Worm (Caenorhabditis elegans) whole organism, late embryonic: ENCODE results near the gene F49C5.10.
"Not testable (repeated sequence)": the region's sequence is repeated elsewhere in the genome, so short reads cannot be mapped to it uniquely, and the experiment has no call there.

Source experiments
- C08G9.2 ChIP-seq: sonication (generic microtip); optimal IDR thresholded peaks from 2 replicates; lab custom pipeline; 2016; ENCODE audit warnings: mild to moderate bottlenecking, missing genetic modification characterization, moderate library complexity, missing compliant biosample characterization
- K02D7.2 ChIP-seq: sonication (generic microtip); optimal IDR thresholded peaks from 2 replicates; lab custom pipeline; 2017; ENCODE audit warnings: mild to moderate bottlenecking, missing genetic modification characterization, missing compliant biosample characterization
- ahr-1 ChIP-seq: sonication (generic microtip); optimal IDR thresholded peaks from 2 replicates; lab custom pipeline; 2016; ENCODE audit warnings: missing genetic modification characterization, missing compliant biosample characterization
- ama-1 ChIP-seq: fragments of 150-350 bp; optimal IDR thresholded peaks from 2 replicates; lab custom pipeline; 2014
- ceh-18 ChIP-seq: sonication (generic microtip); optimal IDR thresholded peaks from 2 replicates; lab custom pipeline; 2016; ENCODE audit warnings: missing genetic modification characterization, missing compliant biosample characterization
- ceh-30 ChIP-seq: fragments of 150-350 bp; optimal IDR thresholded peaks from 2 replicates; lab custom pipeline; 2014; ENCODE audit warnings: missing biosample characterization, missing genetic modification characterization
- ceh-31 ChIP-seq: sonication (generic microtip); optimal IDR thresholded peaks from 2 replicates; lab custom pipeline; 2016; ENCODE audit warnings: missing genetic modification characterization, missing compliant biosample characterization
- ceh-34 ChIP-seq: sonication (generic microtip); optimal IDR thresholded peaks from 2 replicates; lab custom pipeline; 2016; ENCODE audit warnings: mild to moderate bottlenecking, missing genetic modification characterization, missing compliant biosample characterization
- ceh-45 ChIP-seq: fragments of 200-800 bp; sonication (Bioruptor generic); IDR thresholded peaks from 2 replicates; pipeline ENCODE4 v1.3.6; 2022; ENCODE audit warnings: missing genetic modification reagents, missing genetic modification characterization, missing compliant biosample characterization
- ceh-6 ChIP-seq: fragments of 200-800 bp; sonication (Bioruptor generic); optimal IDR thresholded peaks from 2 replicates; lab custom pipeline; 2018; ENCODE audit warnings: mild to moderate bottlenecking, missing genetic modification characterization, missing compliant biosample characterization
- ceh-9 ChIP-seq: sonication (generic microtip); optimal IDR thresholded peaks from 2 replicates; lab custom pipeline; 2016; ENCODE audit warnings: mild to moderate bottlenecking, missing genetic modification characterization, inconsistent platforms, missing compliant biosample characterization
- dve-1 ChIP-seq: sonication (generic microtip); optimal IDR thresholded peaks from 2 replicates; lab custom pipeline; 2017; ENCODE audit warnings: antibody characterized with exemption, mild to moderate bottlenecking, missing genetic modification characterization, missing compliant biosample characterization
- elt-4 ChIP-seq: sonication (generic microtip); optimal IDR thresholded peaks from 2 replicates; lab custom pipeline; 2016; ENCODE audit warnings: missing genetic modification characterization, missing compliant biosample characterization
- fax-1 ChIP-seq: sonication (generic microtip); optimal IDR thresholded peaks from 2 replicates; lab custom pipeline; 2016; ENCODE audit warnings: missing genotype, missing genetic modification characterization, missing compliant biosample characterization
- fkh-10 ChIP-seq: fragments of 150-350 bp; optimal IDR thresholded peaks from 2 replicates; lab custom pipeline; 2014; ENCODE audit warnings: missing biosample characterization, missing genetic modification reagents, missing genetic modification characterization
- hlh-13 ChIP-seq: fragments of 200-800 bp; sonication (Bioruptor generic); optimal IDR thresholded peaks from 2 replicates; lab custom pipeline; 2018; ENCODE audit warnings: mild to moderate bottlenecking, missing genetic modification characterization, missing compliant biosample characterization
- hlh-6 ChIP-seq: sonication (generic microtip); optimal IDR thresholded peaks from 2 replicates; lab custom pipeline; 2016; ENCODE audit warnings: missing genotype, missing genetic modification characterization, missing compliant biosample characterization
- hlh-8 ChIP-seq: sonication (generic microtip); optimal IDR thresholded peaks from 2 replicates; lab custom pipeline; 2016; ENCODE audit warnings: missing genotype, missing genetic modification characterization, missing compliant biosample characterization
- madf-2 ChIP-seq: sonication (generic microtip); optimal IDR thresholded peaks from 2 replicates; lab custom pipeline; 2017; ENCODE audit warnings: missing genetic modification characterization, missing compliant biosample characterization
- mec-3 ChIP-seq: sonication (generic microtip); optimal IDR thresholded peaks from 2 replicates; lab custom pipeline; 2016; ENCODE audit warnings: borderline replicate concordance, missing genetic modification characterization, missing compliant biosample characterization
- nfya-1 ChIP-seq: sonication (generic microtip); optimal IDR thresholded peaks from 2 replicates; lab custom pipeline; 2017; ENCODE audit warnings: missing genetic modification characterization, mild to moderate bottlenecking, missing compliant biosample characterization, antibody characterized with exemption, moderate library complexity
- nhr-11 ChIP-seq: fragments of 150-350 bp; optimal IDR thresholded peaks from 2 replicates; lab custom pipeline; 2014; ENCODE audit warnings: missing biosample characterization, missing genetic modification characterization
- nhr-232 ChIP-seq: sonication (generic microtip); optimal IDR thresholded peaks from 2 replicates; lab custom pipeline; 2016; ENCODE audit warnings: missing genetic modification characterization, missing compliant biosample characterization
- odd-2 ChIP-seq: sonication (generic microtip); optimal IDR thresholded peaks from 2 replicates; lab custom pipeline; 2017; ENCODE audit warnings: antibody characterized with exemption, mild to moderate bottlenecking, missing genetic modification characterization, missing compliant biosample characterization
- pag-3 ChIP-seq: sonication (generic microtip); optimal IDR thresholded peaks from 2 replicates; lab custom pipeline; 2016; ENCODE audit warnings: missing compliant biosample characterization, missing genetic modification characterization, borderline replicate concordance
- pax-1 ChIP-seq: fragments of 150-350 bp; optimal IDR thresholded peaks from 2 replicates; lab custom pipeline; 2014; ENCODE audit warnings: missing biosample characterization, missing genetic modification characterization
- pha-2 ChIP-seq: sonication (generic microtip); optimal IDR thresholded peaks from 2 replicates; lab custom pipeline; 2017; ENCODE audit warnings: mild to moderate bottlenecking, missing genetic modification characterization, missing compliant biosample characterization
- pha-4 ChIP-seq: fragments of 150-350 bp; optimal IDR thresholded peaks from 2 replicates; lab custom pipeline; 2018; ENCODE audit warnings: missing biosample characterization, missing genetic modification reagents, missing genetic modification characterization
- ref-2 ChIP-seq: sonication (generic microtip); optimal IDR thresholded peaks from 2 replicates; lab custom pipeline; 2016; ENCODE audit warnings: missing genetic modification characterization, missing compliant biosample characterization
- sdc-2 ChIP-seq: sonication (generic microtip); optimal IDR thresholded peaks from 2 replicates; lab custom pipeline; 2016; ENCODE audit warnings: missing genotype, missing genetic modification characterization, missing compliant biosample characterization
- sox-4 ChIP-seq: sonication (generic microtip); optimal IDR thresholded peaks from 2 replicates; lab custom pipeline; 2017; ENCODE audit warnings: mild to moderate bottlenecking, missing genetic modification characterization, inconsistent platforms, missing compliant biosample characterization
- syd-9 ChIP-seq: sonication (generic microtip); optimal IDR thresholded peaks from 2 replicates; lab custom pipeline; 2016; ENCODE audit warnings: mild to moderate bottlenecking, missing genetic modification characterization, moderate library complexity, missing compliant biosample characterization
- tbx-2 ChIP-seq: sonication (generic microtip); optimal IDR thresholded peaks from 2 replicates; lab custom pipeline; 2016; ENCODE audit warnings: missing genetic modification characterization, missing compliant biosample characterization
- tbx-7 ChIP-seq: sonication (generic microtip); optimal IDR thresholded peaks from 2 replicates; lab custom pipeline; 2016; ENCODE audit warnings: missing genotype, missing genetic modification characterization, missing compliant biosample characterization
- unc-3 ChIP-seq, 2 experiments: fragments of 200-800 bp in 1 of 2; sonication (Bioruptor generic) in 1 of 2; sonication (generic microtip) in 1 of 2; conservative IDR thresholded peaks in 1 of 2; optimal IDR thresholded peaks in 1 of 2; 2 replicates each; pipeline versions ENCODE4 v1.3.6 to Lab custom; 2016 to 2022; ENCODE audit warnings: missing compliant biosample characterization in 2 of 2, missing genetic modification characterization in 2 of 2, missing genetic modification reagents in 1 of 2
- unc-42 ChIP-seq: sonication (generic microtip); optimal IDR thresholded peaks from 2 replicates; lab custom pipeline; 2016; ENCODE audit warnings: missing genotype, missing genetic modification characterization, missing compliant biosample characterization
- unc-55 ChIP-seq: sonication (generic microtip); optimal IDR thresholded peaks from 2 replicates; lab custom pipeline; 2017; ENCODE audit warnings: missing biosample characterization, missing genetic modification reagents, missing genetic modification characterization
- unc-86 ChIP-seq: sonication (generic microtip); optimal IDR thresholded peaks from 2 replicates; lab custom pipeline; 2016; ENCODE audit warnings: missing genetic modification characterization, missing compliant biosample characterization
- zip-5 ChIP-seq: sonication (generic microtip); optimal IDR thresholded peaks from 2 replicates; lab custom pipeline; 2016; ENCODE audit warnings: missing genetic modification characterization, missing compliant biosample characterization

Gene F49C5.10

ce11 chrII:12527947-12528346 is 18.6 kb upstream of the F49C5.10 start, which contains the start of gene srx-119:
Gene srx-119 (plus strand): TSS chrII:12528247.
- TF ChIP-seq hlh-6 (tag; lab: Kevin White, UChicago) = no peak
- no peak for TF ChIP-seq unc-86 (tag; lab: Kevin White, UChicago)
- TF ChIP-seq ceh-30 (tag; lab: Kevin White, UChicago) = no peak
- no peak for TF ChIP-seq nfya-1 (tag; lab: Kevin White, UChicago)
- no peak for TF ChIP-seq madf-2 (tag; lab: Kevin White, UChicago)
- no peak for TF ChIP-seq ceh-45 (GFP tag; lab: Robert Waterston, UW)
- no peak for TF ChIP-seq odd-2 (tag; lab: Kevin White, UChicago)
- no peak for TF ChIP-seq hlh-13

- TF ChIP-seq sox-4 (tag; lab: Kevin White, UChicago) = no peak
- no peak for TF ChIP-seq elt-4 (tag; lab: Kevin White, UChicago)
- TF ChIP-seq, all 69 proteins: peak for 0
These were observed 15.6 kb upstream of the F49C5.10 start, which contains the start of gene srx-120 for ce11 chrII:12530958-12531357. Gene srx-120 (plus strand): TSS chrII:12531258.

- TF ChIP-seq ceh-6 = no peak
- no peak for TF ChIP-seq ama-1 (lab: Kevin White, UChicago)
- no peak for TF ChIP-seq fkh-10 (GFP tag; lab: Kevin White, UChicago)
- no peak for TF ChIP-seq mec-3 (tag; lab: Kevin White, UChicago)
- no peak for TF ChIP-seq unc-86 (tag; lab: Kevin White, UChicago)
- TF ChIP-seq fax-1 (tag; lab: Kevin White, UChicago) = no peak
- no peak for TF ChIP-seq K02D7.2 (tag; lab: Kevin White, UChicago)
- TF ChIP-seq unc-42 (tag; lab: Kevin White, UChicago) = no peak
- no peak for TF ChIP-seq sdc-2 (tag; lab: Kevin White, UChicago)
- no peak for TF ChIP-seq ceh-18 (tag; lab: Kevin White, UChicago)
- no peak for TF ChIP-seq dve-1 (tag; lab: Kevin White, UChicago)
- no peak for TF ChIP-seq hlh-6 (tag; lab: Kevin White, UChicago)
- TF ChIP-seq pax-1 = no peak
- TF ChIP-seq nhr-232 (tag; lab: Kevin White, UChicago) = no peak
- TF ChIP-seq pag-3 (tag; lab: Kevin White, UChicago) = no peak
- TF ChIP-seq nhr-11 (tag; lab: Kevin White, UChicago) = no peak
- TF ChIP-seq, all 69 proteins: peak for 0
These were observed 11.2 kb upstream of the F49C5.10 start, which contains the start of gene nimk-1 for ce11 chrII:12535297-12535803. Gene nimk-1 (plus strand): TSS chrII:12535753.

- not testable (repeated sequence) for TF ChIP-seq pag-3, odd-2, zip-5 (tag; lab: Kevin White, UChicago)
- TF ChIP-seq, all 69 proteins: peak for 0; not testable (repeated sequence) for 69
These were observed 10.4 kb upstream of the F49C5.10 start, which contains the start of gene F49C5.3 for ce11 chrII:12536203-12536602. Gene F49C5.3 (plus strand): TSS chrII:12536503.

- TF ChIP-seq ceh-34 (tag; lab: Kevin White, UChicago) (no peak), hlh-8 (tag; lab: Kevin White, UChicago) (no peak), unc-55 (no peak), pha-2 (no peak), ahr-1 (tag; lab: Kevin White, UChicago) (no peak), ceh-31 (tag; lab: Kevin White, UChicago) (no peak), ceh-9 (tag; lab: Kevin White, UChicago) (no peak), ref-2 (tag; lab: Kevin White, UChicago) (no peak), tbx-2 (tag; lab: Kevin White, UChicago) (no peak), tbx-7 (no peak), ceh-18 (tag; lab: Kevin White, UChicago) (no peak), pha-4 (tag; lab: Kevin White, UChicago) (no peak), unc-3 (GFP tag; conservative IDR thresholded peaks at IDR 0.05; lab: Robert Waterston, UW) (no peak), unc-3 (tag; optimal IDR thresholded peaks at IDR 0.05; lab: Kevin White, UChicago) (no peak), dve-1 (tag; lab: Kevin White, UChicago) (no peak), syd-9 (tag; lab: Kevin White, UChicago) (no peak), C08G9.2 (tag; lab: Kevin White, UChicago) (no peak)
These were observed 7.2 kb upstream of the F49C5.10 start for ce11 chrII:12539395-12539794.
